Worm (Caenorhabditis elegans) whole organism, early embryonic: Measurements from ENCODE around the gene Y54G2A.7.

Experiments used
- B0310.2 ChIP-seq: sonication (generic microtip); optimal IDR thresholded peaks from 2 replicates; lab custom pipeline; 2016; ENCODE audit warnings: mild to moderate bottlenecking, missing genetic modification characterization, missing compliant biosample characterization
- F13C5.2 ChIP-seq: sonication (generic microtip); optimal IDR thresholded peaks from 2 replicates; lab custom pipeline; 2017; ENCODE audit warnings: mild to moderate bottlenecking, missing genetic modification characterization, inconsistent platforms, missing compliant biosample characterization
- aly-1 ChIP-seq: sonication (generic microtip); optimal IDR thresholded peaks from 2 replicates; lab custom pipeline; 2016; ENCODE audit warnings: missing genetic modification characterization, missing compliant biosample characterization
- ama-1 ChIP-seq: fragments of 150-350 bp; optimal IDR thresholded peaks from 2 replicates; lab custom pipeline; 2014
- ceh-13 ChIP-seq: fragments of 200-800 bp; sonication (Bioruptor generic); optimal IDR thresholded peaks from 2 replicates; lab custom pipeline; 2018; ENCODE audit warnings: mild to moderate bottlenecking, missing genetic modification characterization, missing compliant biosample characterization
- ceh-36 ChIP-seq: sonication (generic microtip); optimal IDR thresholded peaks from 2 replicates; lab custom pipeline; 2016; ENCODE audit warnings: missing genetic modification characterization, inconsistent platforms, missing compliant biosample characterization
- ets-7 ChIP-seq: sonication (generic microtip); optimal IDR thresholded peaks from 2 replicates; lab custom pipeline; 2016; ENCODE audit warnings: missing genotype, missing genetic modification characterization, missing compliant biosample characterization
- flt-1 ChIP-seq: fragments of 200-800 bp; sonication (Bioruptor generic); IDR thresholded peaks from 2 replicates; pipeline ENCODE4 v1.3.6; 2022; ENCODE audit warnings: missing genetic modification characterization, missing compliant biosample characterization
- hmbx-1 ChIP-seq: sonication (generic microtip); optimal IDR thresholded peaks from 2 replicates; lab custom pipeline; 2016; ENCODE audit warnings: mild to moderate bottlenecking, missing genetic modification characterization, missing compliant biosample characterization
- hmg-4 ChIP-seq: fragments of 200-800 bp; sonication (Bioruptor generic); optimal IDR thresholded peaks from 2 replicates; lab custom pipeline; 2018; ENCODE audit warnings: mild to moderate bottlenecking, missing genetic modification characterization, missing compliant biosample characterization
- hnd-1 ChIP-seq: sonication (generic microtip); optimal IDR thresholded peaks from 2 replicates; lab custom pipeline; 2016; ENCODE audit warnings: missing genetic modification characterization, missing compliant biosample characterization
- pes-1 ChIP-seq: fragments of 200-800 bp; sonication (Bioruptor generic); IDR thresholded peaks from 2 replicates; pipeline ENCODE4 v1.3.6; 2022; ENCODE audit warnings: missing genetic modification reagents, missing genetic modification characterization, missing compliant biosample characterization
- scrt-1 ChIP-seq: fragments of 200-800 bp; sonication (Bioruptor generic); IDR thresholded peaks from 2 replicates; pipeline ENCODE4 v1.3.6; 2022; ENCODE audit warnings: missing genetic modification characterization, missing compliant biosample characterization
- sea-1 ChIP-seq: fragments of 200-800 bp; sonication (Bioruptor generic); conservative IDR thresholded peaks from 2 replicates; pipeline ENCODE4 v1.3.6; 2022; ENCODE audit warnings: missing genetic modification characterization, missing compliant biosample characterization
- tbx-11 ChIP-seq: fragments of 200-800 bp; sonication (Bioruptor generic); IDR thresholded peaks from 2 replicates; pipeline ENCODE4 v1.3.6; 2022; ENCODE audit warnings: missing genetic modification characterization, missing compliant biosample characterization
- tbx-37 ChIP-seq: fragments of 200-800 bp; sonication (Bioruptor generic); conservative IDR thresholded peaks from 2 replicates; pipeline ENCODE4 v1.3.6; 2022; ENCODE audit warnings: missing genetic modification reagents, missing genetic modification characterization, missing compliant biosample characterization
- tra-4 ChIP-seq: sonication (generic microtip); optimal IDR thresholded peaks from 2 replicates; lab custom pipeline; 2017; ENCODE audit warnings: missing genetic modification characterization, missing compliant biosample characterization

Gene Y54G2A.7

ce11 chrIV:2817038-2817437 is 21.4 kb upstream of the Y54G2A.7 start:
- TF ChIP-seq aly-1 (tag; lab: Kevin White, UChicago) = no peak
- TF ChIP-seq ceh-36 (tag; lab: Kevin White, UChicago) = no peak
- TF ChIP-seq ceh-13 (GFP tag; lab: Kevin White, UChicago) = no peak

DNA sequence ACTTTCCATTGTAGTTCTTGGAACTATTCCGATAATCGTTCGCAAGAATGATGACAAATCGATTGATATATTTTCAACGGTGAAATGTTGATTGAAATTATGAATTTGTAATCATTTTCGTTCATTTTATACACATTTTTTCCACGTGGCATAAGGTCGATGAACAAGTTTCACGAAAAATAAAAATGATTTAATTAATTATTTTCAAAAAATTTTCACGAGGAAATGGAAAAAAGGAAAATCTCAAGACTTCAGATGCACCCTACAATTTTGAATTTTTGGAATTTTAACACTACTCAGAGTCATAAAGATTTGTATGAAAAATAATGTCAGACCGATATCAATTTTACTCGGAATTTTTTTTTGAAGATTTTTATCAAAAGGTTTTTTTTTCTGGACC is 18.8 kb upstream of the Y54G2A.7 start, which contains the start of gene Y54G2A.13:
Y54G2A.13 (minus strand) TSS at position 101 of the 400 bp plus-strand sequence.
- TF ChIP-seq hmbx-1 = no peak
- TF ChIP-seq tra-4 (tag; lab: Kevin White, UChicago) = no peak
- no peak for TF ChIP-seq tbx-37 (GFP tag; lab: Robert Waterston, UW)
- TF ChIP-seq F13C5.2 (tag; lab: Kevin White, UChicago) = no peak
- no peak for TF ChIP-seq sea-1 (GFP tag; lab: Robert Waterston, UW)
- no peak for TF ChIP-seq ama-1
- TF ChIP-seq scrt-1 (GFP tag; lab: Robert Waterston, UW) = no peak
- no peak for TF ChIP-seq tbx-11
- no peak for TF ChIP-seq ets-7 (tag; lab: Kevin White, UChicago)
- TF ChIP-seq ceh-13 (GFP tag; lab: Kevin White, UChicago) = no peak
- TF ChIP-seq hnd-1 (tag; lab: Kevin White, UChicago) = no peak
- no peak for TF ChIP-seq flt-1 (GFP tag; lab: Robert Waterston, UW)
- TF ChIP-seq aly-1 (tag; lab: Kevin White, UChicago) = no peak
- TF ChIP-seq B0310.2 (tag; lab: Kevin White, UChicago) = no peak

DNA sequence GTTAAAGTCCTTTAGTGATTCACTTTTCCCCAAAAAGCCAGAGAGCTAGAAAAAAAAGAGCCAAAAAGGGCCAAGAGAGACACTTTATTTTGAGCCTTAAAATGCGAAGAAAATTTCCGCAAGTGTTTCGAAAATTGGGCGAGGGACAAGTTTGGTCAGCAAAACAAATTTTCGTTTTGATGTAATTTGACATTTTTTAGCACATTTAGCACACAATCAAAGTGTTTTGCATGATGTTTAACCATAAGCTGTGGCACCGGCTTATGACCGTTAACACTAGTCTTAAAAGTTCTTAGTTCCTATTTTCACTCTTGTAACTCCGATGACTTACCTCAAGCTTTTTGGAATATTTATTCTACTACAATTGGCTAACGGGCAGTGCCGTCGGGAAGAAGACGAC is 18.0 kb upstream of the Y54G2A.7 start, which contains the start of gene Y54G2A.37:
Y54G2A.37 (plus strand) TSS at position 301 of the 400 bp plus-strand sequence.
- TF ChIP-seq ets-7 (tag; lab: Kevin White, UChicago) = no peak
- TF ChIP-seq sea-1 (GFP tag; lab: Robert Waterston, UW) = no peak
- TF ChIP-seq tra-4 (tag; lab: Kevin White, UChicago) = no peak
- TF ChIP-seq F13C5.2 (tag; lab: Kevin White, UChicago) = no peak
- no peak for TF ChIP-seq tbx-37 (GFP tag; lab: Robert Waterston, UW)
- TF ChIP-seq ama-1 = no peak
- no peak for TF ChIP-seq hnd-1 (tag; lab: Kevin White, UChicago)

DNA sequence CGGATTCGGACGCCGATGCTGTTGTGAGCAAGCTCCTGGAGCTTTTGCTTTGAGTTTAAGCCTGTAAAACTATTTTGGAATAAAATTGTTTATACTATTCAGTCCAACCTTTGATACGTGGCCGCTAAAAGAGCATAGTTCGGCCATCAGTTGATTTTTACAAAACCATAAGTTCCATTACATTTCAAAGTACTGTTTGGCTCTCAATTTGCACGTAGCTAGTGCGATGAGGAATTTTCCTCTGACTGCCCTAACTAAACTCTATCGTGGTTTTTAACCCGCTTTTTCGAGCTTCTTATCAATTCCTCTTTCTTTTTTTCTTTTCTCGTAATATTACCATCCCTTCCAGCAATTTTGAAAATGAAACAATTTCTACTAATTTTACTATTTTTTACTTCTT is 15.0 kb upstream of the Y54G2A.7 start, which contains the start of gene clec-80:
clec-80 (plus strand) TSS at position 301 of the 400 bp plus-strand sequence.
- TF ChIP-seq scrt-1 (GFP tag; lab: Robert Waterston, UW) (no peak), aly-1 (tag; lab: Kevin White, UChicago) (no peak), ama-1 (no peak), tra-4 (tag; lab: Kevin White, UChicago) (no peak), ets-7 (tag; lab: Kevin White, UChicago) (no peak), hmbx-1 (no peak)

- TF ChIP-seq ama-1 (no peak), F13C5.2 (tag; lab: Kevin White, UChicago) (no peak), hnd-1 (tag; lab: Kevin White, UChicago) (no peak), tra-4 (tag; lab: Kevin White, UChicago) (no peak), tbx-11 (no peak), scrt-1 (GFP tag; lab: Robert Waterston, UW) (no peak), ceh-13 (GFP tag; lab: Kevin White, UChicago) (no peak), aly-1 (tag; lab: Kevin White, UChicago) (no peak)
Observed at ce11 chrIV:2825460-2826103, 12.8 kb upstream of the Y54G2A.7 start.

DNA sequence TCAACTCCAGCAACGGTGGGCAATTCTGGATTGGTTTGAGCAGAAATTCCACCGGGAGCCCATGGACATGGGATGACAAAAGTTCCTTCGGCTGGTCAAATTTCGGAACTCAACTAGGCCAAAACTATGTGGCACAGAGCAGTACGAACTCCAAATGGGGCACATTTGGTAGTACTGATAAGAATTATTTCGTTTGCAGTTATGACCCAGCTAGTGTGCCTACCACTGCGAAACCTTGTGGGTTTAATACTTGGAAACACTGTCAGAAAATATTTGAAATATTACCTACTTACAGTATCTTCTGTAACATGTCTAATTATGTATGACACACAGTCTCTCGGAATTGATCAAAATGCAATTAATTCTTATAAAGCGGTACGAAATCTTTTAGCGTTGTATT is 12.1 kb upstream of the Y54G2A.7 start:
- no peak for TF ChIP-seq tra-4 (tag; lab: Kevin White, UChicago)
- TF ChIP-seq B0310.2 (tag; lab: Kevin White, UChicago) = no peak

ce11 chrIV:2832587-2832986 is 5.8 kb upstream of the Y54G2A.7 start, which contains the start of the genes Y54G2A.48 and pudl-1:
TSS of gene Y54G2A.48 (minus strand) at chrIV:2832687.
TSS of gene pudl-1 (plus strand) at chrIV:2832906.
- TF ChIP-seq tbx-11 (no peak), ceh-36 (tag; lab: Kevin White, UChicago) (no peak), pes-1 (no peak), ama-1 (no peak), B0310.2 (tag; lab: Kevin White, UChicago) (no peak), aly-1 (tag; lab: Kevin White, UChicago) (no peak), ceh-13 (GFP tag; lab: Kevin White, UChicago) (no peak), tbx-37 (GFP tag; lab: Robert Waterston, UW) (no peak), hmg-4 (GFP tag; lab: Kevin White, UChicago) (no peak), ets-7 (tag; lab: Kevin White, UChicago) (no peak), hnd-1 (tag; lab: Kevin White, UChicago) (no peak), scrt-1 (GFP tag; lab: Robert Waterston, UW) (no peak), hmbx-1 (no peak), flt-1 (GFP tag; lab: Robert Waterston, UW) (no peak), F13C5.2 (tag; lab: Kevin White, UChicago) (no peak), tra-4 (tag; lab: Kevin White, UChicago) (no peak)

DNA sequence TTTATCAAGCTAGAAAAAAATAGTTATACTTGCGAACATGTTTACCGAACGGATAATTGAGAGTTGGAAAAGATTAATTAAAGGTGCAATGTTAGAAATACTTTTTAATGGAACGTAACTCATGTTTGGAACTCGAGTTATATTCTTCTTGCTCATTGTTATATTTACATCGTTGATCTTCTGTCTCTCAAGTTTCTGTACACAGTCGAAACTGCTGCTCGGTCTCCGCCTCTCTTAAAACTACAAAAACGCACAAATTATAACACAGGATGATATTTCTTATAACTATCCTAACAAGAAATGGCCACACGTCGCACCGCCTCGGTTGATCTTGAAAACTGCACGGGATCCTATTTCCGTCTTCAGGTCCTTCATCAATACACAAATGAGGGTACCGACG is 3.9 kb upstream of the Y54G2A.7 start, which contains the start of gene pudl-2:
pudl-2 (plus strand) TSS at position 301 of the 400 bp plus-strand sequence.
- TF ChIP-seq sea-1 (GFP tag; lab: Robert Waterston, UW) (no peak), scrt-1 (GFP tag; lab: Robert Waterston, UW) (no peak), F13C5.2 (tag; lab: Kevin White, UChicago) (no peak), ama-1 (no peak)
